Worm (Caenorhabditis elegans) whole organism, mixed stage, embryonic: ENCODE measurements around the gene R11F4.1.
"Not testable (repeated sequence)": the region's sequence is repeated elsewhere in the genome, so short reads cannot be mapped to it uniquely, and the experiment has no call there.

ENCODE experiments used
- ces-1 ChIP-seq: fragments of 150-350 bp; optimal IDR thresholded peaks from 2 replicates; lab custom pipeline; 2014; ENCODE audit warnings: missing biosample characterization, missing genetic modification reagents, missing genetic modification characterization
- elt-1 ChIP-seq: sonication (generic microtip); optimal IDR thresholded peaks from 2 replicates; lab custom pipeline; 2017; ENCODE audit warnings: missing genetic modification characterization, mild to moderate bottlenecking, missing compliant biosample characterization, antibody characterized with exemption, moderate library complexity, borderline replicate concordance; ENCODE audit not compliant: insufficient read depth
- mep-1 ChIP-seq: fragments of 150-350 bp; optimal IDR thresholded peaks from 2 replicates; lab custom pipeline; 2017; ENCODE audit warnings: missing biosample characterization, missing genetic modification reagents, missing genetic modification characterization, inconsistent platforms
- nhr-12 ChIP-seq: fragments of 150-350 bp; optimal IDR thresholded peaks from 2 replicates; lab custom pipeline; 2014; ENCODE audit warnings: missing biosample characterization, missing genetic modification characterization

- TF ChIP-seq nhr-12 (tag; lab: Kevin White, UChicago); ces-1 (GFP tag; lab: Kevin White, UChicago); elt-1 (tag; lab: Kevin White, UChicago); mep-1 (tag; lab: Kevin White, UChicago): not testable (repeated sequence)
Observed at ce11 chrII:4049672-4050071, 42.1 kb upstream of the R11F4.1 start.
